Worm (Caenorhabditis elegans) whole organism, early embryonic: ENCODE data around the gene arrd-23.

ENCODE experiments used
- B0310.2 ChIP-seq: sonication (generic microtip); optimal IDR thresholded peaks from 2 replicates; lab custom pipeline; 2016; ENCODE audit warnings: mild to moderate bottlenecking, missing genetic modification characterization, missing compliant biosample characterization
- aly-1 ChIP-seq: sonication (generic microtip); optimal IDR thresholded peaks from 2 replicates; lab custom pipeline; 2016; ENCODE audit warnings: missing genetic modification characterization, missing compliant biosample characterization
- ama-1 ChIP-seq: fragments of 150-350 bp; optimal IDR thresholded peaks from 2 replicates; lab custom pipeline; 2014
- ets-7 ChIP-seq: sonication (generic microtip); optimal IDR thresholded peaks from 2 replicates; lab custom pipeline; 2016; ENCODE audit warnings: missing genotype, missing genetic modification characterization, missing compliant biosample characterization
- flt-1 ChIP-seq: fragments of 200-800 bp; sonication (Bioruptor generic); IDR thresholded peaks from 2 replicates; pipeline ENCODE4 v1.3.6; 2022; ENCODE audit warnings: missing genetic modification characterization, missing compliant biosample characterization
- hmbx-1 ChIP-seq: sonication (generic microtip); optimal IDR thresholded peaks from 2 replicates; lab custom pipeline; 2016; ENCODE audit warnings: mild to moderate bottlenecking, missing genetic modification characterization, missing compliant biosample characterization
- hmg-4 ChIP-seq: fragments of 200-800 bp; sonication (Bioruptor generic); optimal IDR thresholded peaks from 2 replicates; lab custom pipeline; 2018; ENCODE audit warnings: mild to moderate bottlenecking, missing genetic modification characterization, missing compliant biosample characterization
- hnd-1 ChIP-seq: sonication (generic microtip); optimal IDR thresholded peaks from 2 replicates; lab custom pipeline; 2016; ENCODE audit warnings: missing genetic modification characterization, missing compliant biosample characterization
- pes-1 ChIP-seq: fragments of 200-800 bp; sonication (Bioruptor generic); IDR thresholded peaks from 2 replicates; pipeline ENCODE4 v1.3.6; 2022; ENCODE audit warnings: missing genetic modification reagents, missing genetic modification characterization, missing compliant biosample characterization
- sea-1 ChIP-seq: fragments of 200-800 bp; sonication (Bioruptor generic); conservative IDR thresholded peaks from 2 replicates; pipeline ENCODE4 v1.3.6; 2022; ENCODE audit warnings: missing genetic modification characterization, missing compliant biosample characterization
- tbx-11 ChIP-seq: fragments of 200-800 bp; sonication (Bioruptor generic); IDR thresholded peaks from 2 replicates; pipeline ENCODE4 v1.3.6; 2022; ENCODE audit warnings: missing genetic modification characterization, missing compliant biosample characterization
- tbx-37 ChIP-seq: fragments of 200-800 bp; sonication (Bioruptor generic); conservative IDR thresholded peaks from 2 replicates; pipeline ENCODE4 v1.3.6; 2022; ENCODE audit warnings: missing genetic modification reagents, missing genetic modification characterization, missing compliant biosample characterization
- tra-4 ChIP-seq: sonication (generic microtip); optimal IDR thresholded peaks from 2 replicates; lab custom pipeline; 2017; ENCODE audit warnings: missing genetic modification characterization, missing compliant biosample characterization

DNA sequence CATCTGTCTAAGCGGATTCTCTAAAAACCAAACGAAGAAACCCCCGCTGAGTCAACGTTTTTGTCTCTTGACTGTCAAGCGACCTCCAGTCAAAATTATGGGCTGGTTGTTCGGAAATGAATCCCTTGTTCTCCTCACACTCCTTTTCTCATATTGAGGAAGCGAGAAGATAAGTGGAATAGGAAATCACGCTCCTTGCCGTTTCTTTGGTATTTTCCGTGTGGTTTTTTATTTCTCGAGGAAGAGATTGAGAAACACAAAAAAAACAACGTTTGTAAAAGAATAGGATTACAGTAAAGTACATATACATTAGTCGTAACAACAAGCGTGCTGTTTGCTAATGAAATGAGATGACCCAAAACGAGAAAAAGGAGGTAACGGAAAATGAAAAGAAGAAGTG is 8.8 kb upstream of the arrd-23 start, which contains the start of gene tsp-14:
- TF ChIP-seq ama-1 (lab: Kevin White, UChicago) (no peak), B0310.2 (tag; lab: Kevin White, UChicago) (no peak), aly-1 (tag; lab: Kevin White, UChicago) (no peak), tbx-37 (no peak), tra-4 (tag; lab: Kevin White, UChicago) (no peak), flt-1 (GFP tag; lab: Robert Waterston, UW) (no peak), ets-7 (no peak), tbx-11 (GFP tag; lab: Robert Waterston, UW) (no peak), hnd-1 (no peak), hmg-4 (no peak), sea-1 (GFP tag; lab: Robert Waterston, UW) (no peak), pes-1 (GFP tag; lab: Robert Waterston, UW) (no peak), hmbx-1 (tag; lab: Kevin White, UChicago) (no peak)
